Worm (Caenorhabditis elegans): Measurements from ENCODE around the gene mdt-15.

- TF ChIP-seq nfya-1 (tag; optimal IDR thresholded peaks at IDR 0.05; ENCODE audit: borderline replicate concordance, insufficient read depth) (no peak), ztf-18 (tag; optimal IDR thresholded peaks at IDR 0.05) (no peak), dpff-1 (tag; optimal IDR thresholded peaks at IDR 0.05) (no peak), efl-1 (GFP tag; optimal IDR thresholded peaks at IDR 0.05) (no peak)
These were observed 5.6 kb upstream of the mdt-15 start for ce11 chrIII:5839147-5839546.

Measured in whole organism, young adult.